Worm (Caenorhabditis elegans) whole organism, early embryonic: ENCODE results near the gene pdhb-1.
"Not testable (repeated sequence)": the region's sequence is repeated elsewhere in the genome, so short reads cannot be mapped to it uniquely, and the experiment has no call there.

Experiments
- ama-1 ChIP-seq: fragments of 150-350 bp; optimal IDR thresholded peaks from 2 replicates; lab custom pipeline; 2014
- hmbx-1 ChIP-seq: sonication (generic microtip); optimal IDR thresholded peaks from 2 replicates; lab custom pipeline; 2016; ENCODE audit warnings: mild to moderate bottlenecking, missing genetic modification characterization, missing compliant biosample characterization
- hnd-1 ChIP-seq: sonication (generic microtip); optimal IDR thresholded peaks from 2 replicates; lab custom pipeline; 2016; ENCODE audit warnings: missing genetic modification characterization, missing compliant biosample characterization
- scrt-1 ChIP-seq: fragments of 200-800 bp; sonication (Bioruptor generic); IDR thresholded peaks from 2 replicates; pipeline ENCODE4 v1.3.6; 2022; ENCODE audit warnings: missing genetic modification characterization, missing compliant biosample characterization

ce11 chrIV:3389999-3390398, 9.5 kb upstream of the pdhb-1 start, which contains the start of gene B0546.5:
- not testable (repeated sequence) for TF ChIP-seq ama-1; scrt-1 (GFP tag; lab: Robert Waterston, UW); hnd-1 (tag; lab: Kevin White, UChicago); hmbx-1 (tag; lab: Kevin White, UChicago)
